Worm (Caenorhabditis elegans) whole organism, L2 larva: ENCODE measurements around the gene F13H10.8.

Experiments used
- aly-2 ChIP-seq: fragments of 150-350 bp; optimal IDR thresholded peaks from 2 replicates; lab custom pipeline; 2014; ENCODE audit warnings: missing biosample characterization, missing genetic modification characterization
- ama-1 ChIP-seq: fragments of 150-350 bp; optimal IDR thresholded peaks from 2 replicates; lab custom pipeline; 2018; ENCODE audit warnings: inconsistent platforms
- elt-1 ChIP-seq: fragments of 150-350 bp; optimal IDR thresholded peaks from 2 replicates; lab custom pipeline; 2014; ENCODE audit warnings: missing biosample characterization, missing genetic modification characterization
- lin-11 ChIP-seq: fragments of 150-350 bp; sonication (generic microtip); optimal IDR thresholded peaks from 2 replicates; lab custom pipeline; 2014; ENCODE audit warnings: missing biosample characterization, missing genetic modification characterization, inconsistent platforms, mixed read lengths
- lin-39 ChIP-seq: fragments of 150-350 bp; optimal IDR thresholded peaks from 2 replicates; lab custom pipeline; 2014; ENCODE audit warnings: missing biosample characterization, missing genetic modification reagents, missing genetic modification characterization
- nhr-23 ChIP-seq: fragments of 150-350 bp; optimal IDR thresholded peaks from 2 replicates; lab custom pipeline; 2014; ENCODE audit warnings: missing biosample characterization, missing genetic modification reagents, missing genetic modification characterization
- nhr-77 ChIP-seq: fragments of 150-350 bp; optimal IDR thresholded peaks from 2 replicates; lab custom pipeline; 2014; ENCODE audit warnings: missing biosample characterization, missing genetic modification characterization
- snpc-4 ChIP-seq: fragments of 150-350 bp; optimal IDR thresholded peaks from 2 replicates; lab custom pipeline; 2014; ENCODE audit warnings: missing biosample characterization, missing genetic modification characterization
- ztf-4 ChIP-seq: fragments of 150-350 bp; optimal IDR thresholded peaks from 2 replicates; lab custom pipeline; 2014; ENCODE audit warnings: missing biosample characterization, missing genetic modification characterization

ce11 chrIV:11021512-11022268, 1.4 kb downstream of the F13H10.8 start, which contains the start of gene mogs-1:
- TF ChIP-seq lin-11 (no peak), lin-39 (tag; lab: Kevin White, UChicago) (no peak), aly-2 (tag; lab: Kevin White, UChicago) (no peak), ama-1 (lab: Kevin White, UChicago) (no peak), elt-1 (tag; lab: Kevin White, UChicago) (no peak), nhr-23 (tag; lab: Kevin White, UChicago) (no peak), ztf-4 (tag; lab: Kevin White, UChicago) (no peak), snpc-4 (tag; lab: Kevin White, UChicago) (no peak), nhr-77 (tag; lab: Kevin White, UChicago) (no peak)
